Fruit fly (Drosophila melanogaster): Measurements from ENCODE around the gene HP4.

The HP4 gene

dm6 chr3L:7942403-7942952 is 33.5 kb downstream of the HP4 start (continued):
- TF ChIP-seq CG2678 (tag; optimal IDR thresholded peaks at IDR 0.05), result peak; percentile 21
- peak; percentile 48 for TF ChIP-seq gro (GFP tag; optimal IDR thresholded peaks at IDR 0.05)
- peak; percentile 47 for TF ChIP-seq lab (GFP tag; optimal IDR thresholded peaks at IDR 0.05)
- TF ChIP-seq Hr39 (optimal IDR thresholded peaks at IDR 0.05), result no peak
- no peak for TF ChIP-seq CG14441 (GFP tag; IDR thresholded peaks at IDR 0.05)
- no peak for TF ChIP-seq B-H2 (GFP tag; optimal IDR thresholded peaks at IDR 0.05)
- TF ChIP-seq z (GFP tag; IDR thresholded peaks at IDR 0.05), result no peak
- no peak for TF ChIP-seq tx (GFP tag; optimal IDR thresholded peaks at IDR 0.05)
- TF ChIP-seq CG31388 (GFP tag; optimal IDR thresholded peaks at IDR 0.05), result no peak
- no peak for TF ChIP-seq CG11398 (GFP tag; optimal IDR thresholded peaks at IDR 0.05)
- TF ChIP-seq maf-S (GFP tag; optimal IDR thresholded peaks at IDR 0.05), result no peak
- no peak for TF ChIP-seq ab (GFP tag; optimal IDR thresholded peaks at IDR 0.05)
- no peak for TF ChIP-seq Deaf1 (tag; optimal IDR thresholded peaks at IDR 0.05)
- peak; percentile 62 for TF ChIP-seq sug (tag; optimal IDR thresholded peaks at IDR 0.05)
- no peak for TF ChIP-seq tup (GFP tag; optimal IDR thresholded peaks at IDR 0.05)
- no peak for TF ChIP-seq CG7839 (tag; optimal IDR thresholded peaks at IDR 0.05)
- TF ChIP-seq NC2α (GFP tag; optimal IDR thresholded peaks at IDR 0.05), result no peak
- TF ChIP-seq CG11560 (tag; IDR thresholded peaks at IDR 0.05), result no peak
- TF ChIP-seq mirr (GFP tag; optimal IDR thresholded peaks at IDR 0.05), result peak; percentile 85
- no peak for TF ChIP-seq Chrac-16 (GFP tag; optimal IDR thresholded peaks at IDR 0.05)
- peak; percentile 100 for TF ChIP-seq exex (tag; optimal IDR thresholded peaks at IDR 0.05)
- peak; percentile 73 for TF ChIP-seq GATAe (GFP tag; conservative IDR thresholded peaks at IDR 0.05)

DNA sequence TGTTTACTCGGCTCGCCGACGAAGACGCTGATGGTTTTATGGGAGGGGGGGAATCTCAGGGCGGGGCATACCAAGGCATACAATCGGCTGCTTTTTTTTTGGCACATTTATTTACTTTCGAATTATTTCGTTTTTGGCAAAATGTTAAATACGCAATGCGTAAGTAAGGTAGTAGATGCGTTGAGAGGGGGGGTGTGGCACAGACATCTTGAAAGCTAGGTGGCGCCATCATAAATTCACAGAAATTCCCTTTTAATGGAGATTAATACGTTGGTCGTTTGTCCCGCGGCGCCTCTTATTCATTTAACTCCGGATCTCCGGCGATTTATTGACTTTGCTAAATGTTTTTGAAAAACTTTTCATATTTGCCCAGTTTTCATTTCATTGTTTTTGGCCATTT is 34.4 kb downstream of the HP4 start:
- TF ChIP-seq gce (GFP tag; IDR thresholded peaks at IDR 0.05), result 0 out of 3 replicates have a peak, but pooled peaks have one; percentile 34
- TF ChIP-seq bigmax (GFP tag; optimal IDR thresholded peaks at IDR 0.05), result no peak
- TF ChIP-seq Hr51 (GFP tag; optimal IDR thresholded peaks at IDR 0.05), result no peak
- TF ChIP-seq prd (optimal IDR thresholded peaks at IDR 0.05), result no peak
- 0 out of 3 replicates have a peak, but pooled peaks have one; percentile 5 for TF ChIP-seq prd (GFP tag; IDR thresholded peaks at IDR 0.05)
- no peak for TF ChIP-seq luna (GFP tag; optimal IDR thresholded peaks at IDR 0.05)
- no peak for TF ChIP-seq Bgb (GFP tag; IDR thresholded peaks at IDR 0.05; ENCODE audit: partially characterized antibody)
- TF ChIP-seq CG15514 (GFP tag; optimal IDR thresholded peaks at IDR 0.05), result no peak
- no peak for TF ChIP-seq vnd (GFP tag; IDR thresholded peaks at IDR 0.05; ENCODE audit: partially characterized antibody)
- TF ChIP-seq hbn (GFP tag; IDR thresholded peaks at IDR 0.05; ENCODE audit: partially characterized antibody), result no peak
- no peak for TF ChIP-seq maf-S (GFP tag; optimal IDR thresholded peaks at IDR 0.05)
- TF ChIP-seq Ada2b (GFP tag; IDR thresholded peaks at IDR 0.05), result no peak
- 0 out of 3 replicates have a peak, but pooled peaks have one; percentile 13 for TF ChIP-seq otp (GFP tag; IDR thresholded peaks at IDR 0.05)
- TF ChIP-seq CG17328 (GFP tag; IDR thresholded peaks at IDR 0.05), result 0 out of 2 replicates have a peak, but pooled peaks have one; percentile 9
- no peak for TF ChIP-seq H15 (GFP tag; IDR thresholded peaks at IDR 0.05)
- 0 out of 3 replicates have a peak, but pooled peaks have one; percentile 36 for TF ChIP-seq ci (GFP tag; IDR thresholded peaks at IDR 0.05)
- TF ChIP-seq dati (GFP tag; IDR thresholded peaks at IDR 0.05), result no peak
- peak; percentile 12; the same call in 1 of the 2 replicates for TF ChIP-seq CG11696 (GFP tag; IDR thresholded peaks at IDR 0.05)
- no peak for TF ChIP-seq ind (GFP tag; optimal IDR thresholded peaks at IDR 0.05)
- TF ChIP-seq Dip2 (GFP tag; IDR thresholded peaks at IDR 0.05), result peak; percentile 84
- peak; percentile 82 for TF ChIP-seq crol (GFP tag; IDR thresholded peaks at IDR 0.05)
- 0 out of 3 replicates have a peak, but pooled peaks have one; percentile 39 for TF ChIP-seq CG2199 (GFP tag; IDR thresholded peaks at IDR 0.05)
- TF ChIP-seq CG17829 (tag; optimal IDR thresholded peaks at IDR 0.05), result no peak
- peak; percentile 87 for TF ChIP-seq CTCF (GFP tag; optimal IDR thresholded peaks at IDR 0.05)
- TF ChIP-seq Oli (tag; optimal IDR thresholded peaks at IDR 0.05), result no peak
- TF ChIP-seq cato (GFP tag; optimal IDR thresholded peaks at IDR 0.05; ENCODE audit: borderline replicate concordance), result no peak

Data from whole organism, embryonic.